Fruit fly (Drosophila melanogaster) whole organism, embryonic: ENCODE data around the gene dysc.

Experiments used
- Adf1 ChIP-seq: fragments of 200-800 bp; sonication (Bioruptor generic); IDR thresholded peaks from 2 replicates; pipeline ENCODE4 v1.3.6; 2022; ENCODE audit warnings: missing biosample characterization, missing genetic modification characterization
- Aef1 ChIP-seq: fragments of 200-800 bp; sonication (Bioruptor generic); IDR thresholded peaks from 3 replicates; pipeline ENCODE4 v1.3.6; 2022; ENCODE audit warnings: missing biosample characterization, missing genetic modification characterization
- B-H2 ChIP-seq: fragments of 200-800 bp; sonication (Bioruptor generic); optimal IDR thresholded peaks from 2 replicates; lab custom pipeline; 2018; ENCODE audit warnings: missing biosample characterization, mild to moderate bottlenecking, missing genetic modification characterization
- Bdp1 ChIP-seq: fragments of 200-800 bp; sonication (Bioruptor generic); optimal IDR thresholded peaks from 3 replicates; lab custom pipeline; 2016; ENCODE audit warnings: missing biosample characterization, missing genetic modification characterization
- CG10147 ChIP-seq: fragments of 200-800 bp; sonication (Bioruptor generic); optimal IDR thresholded peaks from 2 replicates; lab custom pipeline; 2019; ENCODE audit warnings: missing biosample characterization, mild to moderate bottlenecking, missing genetic modification characterization, moderate library complexity
- CG10267 ChIP-seq: fragments of 200-800 bp; sonication (Bioruptor generic); optimal IDR thresholded peaks from 2 replicates; lab custom pipeline; 2018; ENCODE audit warnings: missing biosample characterization, mild to moderate bottlenecking, missing genetic modification characterization, moderate library complexity
- CG10274 ChIP-seq: fragments of 200-800 bp; sonication (Bioruptor generic); optimal IDR thresholded peaks from 3 replicates; lab custom pipeline; 2017; ENCODE audit warnings: missing biosample characterization, mild to moderate bottlenecking, missing genetic modification characterization
- CG12219 ChIP-seq: fragments of 200-800 bp; sonication (Bioruptor generic); optimal IDR thresholded peaks from 3 replicates; lab custom pipeline; 2018; ENCODE audit warnings: missing biosample characterization, mild to moderate bottlenecking, missing genetic modification characterization
- CG13287 ChIP-seq: fragments of 200-800 bp; sonication (Bioruptor generic); IDR thresholded peaks from 2 replicates; pipeline ENCODE4 v1.3.6; 2022; ENCODE audit warnings: missing biosample characterization, missing genetic modification characterization; ENCODE audit not compliant: partially characterized antibody
- CG16813 ChIP-seq: fragments of 200-800 bp; sonication (Bioruptor generic); IDR thresholded peaks from 3 replicates; pipeline ENCODE4 v1.3.6; 2022; ENCODE audit warnings: missing biosample characterization, missing genetic modification characterization; ENCODE audit not compliant: partially characterized antibody
- CG17568 ChIP-seq: fragments of 200-800 bp; sonication (Bioruptor generic); optimal IDR thresholded peaks from 2 replicates; lab custom pipeline; 2018; ENCODE audit warnings: missing biosample characterization, mild to moderate bottlenecking, missing genetic modification characterization, moderate library complexity
- CG18764 ChIP-seq: fragments of 200-800 bp; sonication (Bioruptor generic); optimal IDR thresholded peaks from 3 replicates; lab custom pipeline; 2016; ENCODE audit warnings: missing biosample characterization, missing genetic modification characterization
- CG2116 ChIP-seq: fragments of 200-800 bp; sonication (Bioruptor generic); optimal IDR thresholded peaks from 3 replicates; lab custom pipeline; 2018; ENCODE audit warnings: missing biosample characterization, mild to moderate bottlenecking, missing genetic modification characterization
- CG34422 ChIP-seq: fragments of 200-800 bp; sonication (Bioruptor generic); IDR thresholded peaks from 3 replicates; pipeline ENCODE4 v1.3.6; 2022; ENCODE audit warnings: missing biosample characterization, missing genetic modification characterization
- CG3847 ChIP-seq: fragments of 200-800 bp; sonication (Bioruptor generic); IDR thresholded peaks from 2 replicates; pipeline ENCODE4 v1.3.6; 2022; ENCODE audit warnings: missing biosample characterization, missing genetic modification characterization
- CG4404 ChIP-seq: fragments of 200-800 bp; sonication (Bioruptor generic); IDR thresholded peaks from 2 replicates; pipeline ENCODE4 v1.3.6; 2022; ENCODE audit warnings: missing biosample characterization, missing genetic modification characterization
- CG4820 ChIP-seq: fragments of 200-800 bp; sonication (Bioruptor generic); optimal IDR thresholded peaks from 3 replicates; lab custom pipeline; 2016; ENCODE audit warnings: missing biosample characterization, missing genetic modification characterization
- CG7963 ChIP-seq: fragments of 200-800 bp; sonication (Bioruptor generic); IDR thresholded peaks from 3 replicates; pipeline ENCODE4 v1.3.6; 2022; ENCODE audit warnings: missing biosample characterization, missing genetic modification characterization; ENCODE audit not compliant: partially characterized antibody
- CG7987 ChIP-seq: fragments of 200-800 bp; sonication (Bioruptor generic); optimal IDR thresholded peaks from 2 replicates; lab custom pipeline; 2018; ENCODE audit warnings: missing biosample characterization, mild to moderate bottlenecking, missing genetic modification characterization, moderate library complexity
- CG9817 ChIP-seq: fragments of 200-800 bp; sonication (Bioruptor generic); optimal IDR thresholded peaks from 2 replicates; lab custom pipeline; 2018; ENCODE audit warnings: missing biosample characterization, mild to moderate bottlenecking, missing genetic modification characterization, moderate library complexity
- CTCF ChIP-seq: fragments of 200-800 bp; sonication (Bioruptor generic); optimal IDR thresholded peaks from 2 replicates; lab custom pipeline; 2017; ENCODE audit warnings: missing biosample characterization, mild to moderate bottlenecking, missing genetic modification characterization, moderate library complexity
- D19B ChIP-seq: fragments of 200-800 bp; sonication (Bioruptor generic); optimal IDR thresholded peaks from 2 replicates; lab custom pipeline; 2017; ENCODE audit warnings: missing biosample characterization, mild to moderate bottlenecking, missing genetic modification characterization
- Dip3 ChIP-seq: fragments of 200-800 bp; sonication (Bioruptor generic); optimal IDR thresholded peaks from 3 replicates; lab custom pipeline; 2016; ENCODE audit warnings: missing biosample characterization, missing genetic modification characterization
- Gsc ChIP-seq: fragments of 200-800 bp; sonication (Bioruptor generic); IDR thresholded peaks from 2 replicates; pipeline ENCODE4 v1.3.6; 2022; ENCODE audit warnings: missing biosample characterization, missing genetic modification characterization
- HHEX ChIP-seq: fragments of 200-800 bp; sonication (Bioruptor generic); optimal IDR thresholded peaks from 3 replicates; lab custom pipeline; 2017; ENCODE audit warnings: missing biosample characterization, mild to moderate bottlenecking, missing genetic modification characterization, missing genetic modification reagents
- HLH3B ChIP-seq: fragments of 200-800 bp; sonication (Bioruptor generic); IDR thresholded peaks from 2 replicates; pipeline ENCODE4 v1.3.6; 2022; ENCODE audit warnings: missing biosample characterization, missing genetic modification characterization
- Hand ChIP-seq: fragments of 200-800 bp; sonication (Bioruptor generic); optimal IDR thresholded peaks from 2 replicates; lab custom pipeline; 2017; ENCODE audit warnings: mild to moderate bottlenecking, missing biosample characterization, missing genetic modification reagents, missing genetic modification characterization
- Mad ChIP-seq: fragments of 200-800 bp; sonication (Bioruptor generic); optimal IDR thresholded peaks from 2 replicates; lab custom pipeline; 2016; ENCODE audit warnings: missing biosample characterization, missing genetic modification characterization
- Med ChIP-seq: fragments of 200-800 bp; sonication (Bioruptor generic); peaks from one replicate; lab custom pipeline; 2016; ENCODE audit warnings: missing biosample characterization, missing genetic modification characterization, mild to moderate bottlenecking, inconsistent platforms, moderate library complexity
- NC2α ChIP-seq: fragments of 200-800 bp; sonication (Bioruptor generic); optimal IDR thresholded peaks from 2 replicates; lab custom pipeline; 2016; ENCODE audit warnings: missing biosample characterization, missing genetic modification characterization
- Spps ChIP-seq: fragments of 200-800 bp; sonication (Bioruptor generic); optimal IDR thresholded peaks from 2 replicates; lab custom pipeline; 2018; ENCODE audit warnings: missing biosample characterization, mild to moderate bottlenecking, missing genetic modification characterization
- Sry-β ChIP-seq: fragments of 200-800 bp; sonication (Bioruptor generic); optimal IDR thresholded peaks from 2 replicates; lab custom pipeline; 2018; ENCODE audit warnings: missing biosample characterization, mild to moderate bottlenecking, missing genetic modification characterization, moderate library complexity
- aop ChIP-seq: fragments of 200-800 bp; sonication (Bioruptor generic); IDR thresholded peaks from 2 replicates; pipeline ENCODE4 v1.3.6; 2022; ENCODE audit warnings: missing biosample characterization, missing genetic modification characterization
- esg ChIP-seq: fragments of 200-800 bp; sonication (Bioruptor generic); conservative IDR thresholded peaks from 2 replicates; pipeline ENCODE4 v1.3.6; 2022; ENCODE audit warnings: missing biosample characterization, missing genetic modification characterization
- gce ChIP-seq: fragments of 200-800 bp; sonication (Bioruptor generic); IDR thresholded peaks from 3 replicates; pipeline ENCODE4 v1.3.6; 2022; ENCODE audit warnings: missing biosample characterization, missing genetic modification characterization
- her ChIP-seq: fragments of 200-800 bp; sonication (Bioruptor generic); optimal IDR thresholded peaks from 2 replicates; lab custom pipeline; 2016; ENCODE audit warnings: missing biosample characterization, missing genetic modification characterization
- jumu ChIP-seq: fragments of 200-800 bp; sonication (Bioruptor generic); optimal IDR thresholded peaks from 3 replicates; lab custom pipeline; 2016; ENCODE audit warnings: missing biosample characterization, missing genetic modification characterization
- lola ChIP-seq, 3 experiments: fragments of >200 bp in 2 of 3; fragments of 200-800 bp in 1 of 3; sonication (Bioruptor generic) in 1 of 3; optimal IDR thresholded peaks; 2 replicates each; lab custom pipeline; 2017 to 2019; ENCODE audit warnings: missing biosample characterization in 3 of 3, missing genetic modification characterization in 3 of 3, mild to moderate bottlenecking in 1 of 3, moderate library complexity in 1 of 3
- maf-S ChIP-seq: fragments of 200-800 bp; sonication (Bioruptor generic); optimal IDR thresholded peaks from 2 replicates; lab custom pipeline; 2016; ENCODE audit warnings: missing biosample characterization, missing genetic modification characterization
- mld ChIP-seq: fragments of 200-800 bp; sonication (Bioruptor generic); IDR thresholded peaks from 3 replicates; pipeline ENCODE4 v1.3.6; 2022; ENCODE audit warnings: missing biosample characterization, missing genetic modification characterization; ENCODE audit not compliant: partially characterized antibody
- pho ChIP-seq: fragments of 200-800 bp; sonication (Bioruptor generic); optimal IDR thresholded peaks from 2 replicates; lab custom pipeline; 2016; ENCODE audit warnings: missing biosample characterization, missing genetic modification characterization
- psq ChIP-seq: fragments of 200-800 bp; sonication (Bioruptor generic); optimal IDR thresholded peaks from 2 replicates; lab custom pipeline; 2017; ENCODE audit warnings: missing biosample characterization, missing genetic modification characterization
- ro ChIP-seq: fragments of 200-800 bp; sonication (Bioruptor generic); IDR thresholded peaks from 2 replicates; pipeline ENCODE4 v1.3.6; 2022; ENCODE audit warnings: missing biosample characterization, missing genetic modification characterization
- row ChIP-seq: fragments of 200-800 bp; sonication (Bioruptor generic); IDR thresholded peaks from 3 replicates; pipeline ENCODE4 v1.3.6; 2022; ENCODE audit warnings: missing biosample characterization, missing genetic modification characterization
- run ChIP-seq: fragments of 200-800 bp; sonication (Bioruptor generic); optimal IDR thresholded peaks from 3 replicates; lab custom pipeline; 2018; ENCODE audit warnings: missing biosample characterization, mild to moderate bottlenecking, missing genetic modification characterization
- schlank ChIP-seq: fragments of 200-800 bp; sonication (Bioruptor generic); optimal IDR thresholded peaks from 2 replicates; lab custom pipeline; 2018; ENCODE audit warnings: missing biosample characterization, mild to moderate bottlenecking, missing genetic modification characterization
- sens-2 ChIP-seq: fragments of 200-800 bp; sonication (Bioruptor generic); IDR thresholded peaks from 2 replicates; pipeline ENCODE4 v1.3.6; 2022; ENCODE audit warnings: missing biosample characterization, missing genetic modification characterization
- tio ChIP-seq: fragments of 200-800 bp; sonication (Bioruptor generic); optimal IDR thresholded peaks from 2 replicates; lab custom pipeline; 2017; ENCODE audit warnings: missing biosample characterization, missing genetic modification characterization, inconsistent platforms
- trem ChIP-seq: fragments of 200-800 bp; optimal IDR thresholded peaks from 3 replicates; lab custom pipeline; 2019; ENCODE audit warnings: missing biosample characterization, mild to moderate bottlenecking, missing genetic modification characterization, moderate library complexity
- ttk ChIP-seq: fragments of 200-800 bp; sonication (Bioruptor generic); IDR thresholded peaks from 2 replicates; pipeline ENCODE4 v2.1.2; 2022; ENCODE audit warnings: missing biosample characterization, missing genetic modification characterization

The dysc gene

DNA sequence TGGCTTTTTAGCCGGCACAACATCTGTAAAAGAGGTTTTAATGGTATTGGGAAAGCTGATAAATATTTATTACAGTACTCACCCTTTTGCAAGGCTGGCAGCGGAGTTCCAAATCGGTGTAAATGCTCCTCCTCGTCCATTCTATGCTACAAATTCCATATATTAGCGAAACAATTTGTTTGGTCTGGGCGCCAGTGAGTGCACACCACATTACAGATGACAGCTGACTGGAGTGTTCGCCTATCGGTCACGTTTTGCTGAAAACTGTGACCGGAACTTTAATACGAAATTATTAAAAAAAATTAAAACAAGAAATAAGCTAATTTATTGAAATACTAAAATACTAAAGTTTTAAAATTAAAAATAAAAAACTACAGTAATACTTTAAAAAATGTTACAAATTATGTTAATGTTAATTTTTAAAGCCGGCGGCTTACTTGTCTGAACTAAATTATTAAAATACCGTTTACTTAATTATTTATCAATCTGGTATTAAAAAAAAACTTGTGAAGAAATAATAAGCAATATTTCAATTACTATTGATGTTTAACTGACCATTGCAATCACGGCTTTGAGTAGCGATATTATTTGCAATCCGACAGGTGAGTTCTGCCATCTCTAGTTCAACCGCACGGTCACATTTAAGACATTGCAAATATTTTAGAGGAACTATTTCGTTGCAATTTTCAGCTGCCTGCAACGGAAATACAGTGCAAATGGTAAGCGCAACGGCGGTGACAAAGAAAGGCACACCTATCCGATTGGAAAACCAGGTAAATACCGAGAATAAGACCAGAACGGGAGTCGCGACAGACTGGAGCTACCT, 25.9 kb upstream of the dysc start, which contains the start of the genes CG8833 and DCTN1-p150 (continued):
- no peak for TF ChIP-seq run (tag; lab: Kevin White, UChicago)
- TF ChIP-seq Hand (GFP tag; lab: Kevin White, UChicago): no peak
- no peak for TF ChIP-seq CG10147 (GFP tag; lab: Kevin White, UChicago)
- TF ChIP-seq Dip3: no peak
- peak; percentile 34 for TF ChIP-seq trem (tag; lab: Kevin White, UChicago)
- peak; percentile 9 for TF ChIP-seq Mad (GFP tag; lab: Kevin White, UChicago)
- peak; percentile 86 for TF ChIP-seq row
- no peak for TF ChIP-seq CG4404 (GFP tag; lab: Robert Waterston, UW)
- peak; percentile 57 for TF ChIP-seq CG13287 (GFP tag; lab: Robert Waterston, UW)
- TF ChIP-seq Gsc (GFP tag; lab: Robert Waterston, UW): no peak
- no peak for TF ChIP-seq aop (GFP tag; lab: Robert Waterston, UW)
- TF ChIP-seq sens-2 (GFP tag; lab: Robert Waterston, UW): no peak
- TF ChIP-seq her (GFP tag; lab: Kevin White, UChicago): no peak
- no peak for TF ChIP-seq ttk (GFP tag; lab: Robert Waterston, UW)
- peak; percentile 55 for TF ChIP-seq CG2116 (GFP tag; lab: Kevin White, UChicago)
- TF ChIP-seq tio (GFP tag; lab: Kevin White, UChicago): no peak
- peak in 1 of 3 experiments; percentile 44 for TF ChIP-seq lola (GFP tag; optimal IDR thresholded peaks at IDR 0.05; lab: Kevin White, UChicago)
- no peak for TF ChIP-seq Spps
- no peak for TF ChIP-seq maf-S (GFP tag; lab: Kevin White, UChicago)
- no peak for TF ChIP-seq Adf1 (GFP tag; lab: Robert Waterston, UW)
- TF ChIP-seq Sry-β (GFP tag; lab: Kevin White, UChicago): peak; percentile 67
- no peak for TF ChIP-seq NC2α
- 0 out of 3 replicates have a peak, but pooled peaks have one; percentile 24 for TF ChIP-seq gce
- no peak for TF ChIP-seq jumu (GFP tag; lab: Kevin White, UChicago)
- TF ChIP-seq CG17568 (GFP tag; lab: Kevin White, UChicago): no peak
- peak; percentile 19; the same call in 1 of the 2 replicates for TF ChIP-seq HLH3B (GFP tag; lab: Robert Waterston, UW)
- TF ChIP-seq CG9817 (tag; lab: Kevin White, UChicago): peak; percentile 50
- no peak for TF ChIP-seq CG7963 (GFP tag; lab: Robert Waterston, UW)
- TF ChIP-seq CG10267 (tag; lab: Kevin White, UChicago): peak; percentile 46
- TF ChIP-seq CG7987 (GFP tag; lab: Kevin White, UChicago): no peak
- TF ChIP-seq CG34422 (GFP tag; lab: Robert Waterston, UW): no peak
- peak; percentile 43; the same call in 1 of the 2 replicates for TF ChIP-seq esg (GFP tag; lab: Robert Waterston, UW)
- no peak for TF ChIP-seq CTCF (GFP tag; lab: Kevin White, UChicago)
- TF ChIP-seq schlank (tag; lab: Kevin White, UChicago): no peak
- peak; percentile 37 for TF ChIP-seq pho (GFP tag; lab: Kevin White, UChicago)
- TF ChIP-seq CG3847 (GFP tag; lab: Robert Waterston, UW): peak; percentile 39; the same call in 1 of the 2 replicates
- no peak for TF ChIP-seq Bdp1 (GFP tag; lab: Kevin White, UChicago)
- TF ChIP-seq B-H2 (GFP tag; lab: Kevin White, UChicago): peak; percentile 9
- TF ChIP-seq CG18764: no peak
- no peak for TF ChIP-seq CG12219 (GFP tag; lab: Kevin White, UChicago)
- TF ChIP-seq ro: no peak
- TF ChIP-seq CG10274 (GFP tag; lab: Kevin White, UChicago): no peak
- peak; percentile 66 for TF ChIP-seq CG16813
- no peak for TF ChIP-seq HHEX (GFP tag; lab: Kevin White, UChicago)
- TF ChIP-seq psq (GFP tag; lab: Kevin White, UChicago): no peak
- no peak for TF ChIP-seq D19B (GFP tag; lab: Kevin White, UChicago)
- peak; percentile 84 for TF ChIP-seq Med
- no peak for TF ChIP-seq mld (GFP tag; lab: Robert Waterston, UW)
- peak; percentile 53 for TF ChIP-seq CG4820 (GFP tag; lab: Kevin White, UChicago)
- TF ChIP-seq Aef1 (GFP tag; lab: Robert Waterston, UW): peak; percentile 36; the same call in 1 of the 3 replicates
